Worm (Caenorhabditis elegans): Measurements from ENCODE around the gene spp-11.

spp-11 gene

DNA sequence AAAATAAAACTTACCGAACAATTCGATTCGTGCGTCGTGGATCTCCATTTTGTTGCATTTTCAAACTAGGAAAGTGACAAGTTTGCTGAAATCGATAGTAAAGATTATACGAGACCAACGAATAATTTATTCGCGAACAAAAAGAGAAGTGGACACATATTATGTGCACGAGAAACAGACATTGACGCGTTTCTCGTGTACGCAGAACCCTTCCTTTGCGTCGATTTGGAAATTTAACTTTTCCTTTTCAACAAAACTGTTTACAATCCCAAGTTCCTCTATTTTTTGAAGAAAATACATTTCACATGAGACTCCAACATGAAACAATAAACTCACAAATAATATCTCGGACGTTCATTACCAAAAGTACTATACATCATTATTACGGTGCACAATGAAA lies 46.4 kb downstream of the spp-11 start, which contains the start of gene K10B2.4 (continued):
- TF ChIP-seq sma-9 (GFP tag; optimal IDR thresholded peaks at IDR 0.05) (peak; percentile 73), sma-9 (tag; optimal IDR thresholded peaks at IDR 0.05) (no peak)

DNA sequence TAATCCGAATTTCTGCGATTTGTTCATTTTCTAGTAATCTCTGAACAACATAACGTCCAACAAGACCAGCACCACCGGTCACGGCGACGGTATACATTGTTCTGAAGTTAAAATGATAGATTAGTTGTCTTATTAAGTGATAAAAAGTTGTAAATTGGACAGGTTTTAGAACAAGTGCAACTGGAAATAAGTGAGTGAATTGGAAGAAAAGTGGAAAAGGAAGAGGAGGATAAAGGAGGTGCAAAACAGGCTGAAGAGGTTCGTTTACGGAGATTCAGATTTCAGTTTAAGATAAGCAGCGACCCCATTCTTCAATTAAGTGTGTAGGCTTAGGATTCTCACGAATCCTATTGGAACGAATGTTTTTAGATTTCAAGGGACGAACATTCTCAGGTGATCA lies 48.3 kb downstream of the spp-11 start, which contains the start of gene C32D5.12:
TSS of gene C32D5.12 (minus strand) at position 101 of the 400 bp plus-strand sequence.
- TF ChIP-seq zag-1 (tag; optimal IDR thresholded peaks at IDR 0.05): no peak
- no peak for TF ChIP-seq nhr-237 (tag; optimal IDR thresholded peaks at IDR 0.05)
- no peak for TF ChIP-seq nhr-23 (tag; optimal IDR thresholded peaks at IDR 0.05)
- no peak for TF ChIP-seq lsy-2 (tag; optimal IDR thresholded peaks at IDR 0.05)
- TF ChIP-seq F13H6.1 (tag; optimal IDR thresholded peaks at IDR 0.05): no peak
- TF ChIP-seq mbf-1 (tag; optimal IDR thresholded peaks at IDR 0.05): no peak
- TF ChIP-seq ztf-1 (GFP tag; conservative IDR thresholded peaks at IDR 0.05): no peak
- TF ChIP-seq nhr-6 (tag; optimal IDR thresholded peaks at IDR 0.05): no peak
- no peak for TF ChIP-seq lin-39 (tag; optimal IDR thresholded peaks at IDR 0.05)
- TF ChIP-seq nhr-11 (tag; optimal IDR thresholded peaks at IDR 0.05): no peak
- no peak for TF ChIP-seq crh-2 (tag; optimal IDR thresholded peaks at IDR 0.05)
- TF ChIP-seq mdl-1 (tag; optimal IDR thresholded peaks at IDR 0.05): no peak
- TF ChIP-seq unc-62 (GFP tag; optimal IDR thresholded peaks at IDR 0.05): no peak
- no peak for TF ChIP-seq nhr-129 (tag; optimal IDR thresholded peaks at IDR 0.05)
- no peak for TF ChIP-seq dmd-4 (tag; optimal IDR thresholded peaks at IDR 0.05)

DNA sequence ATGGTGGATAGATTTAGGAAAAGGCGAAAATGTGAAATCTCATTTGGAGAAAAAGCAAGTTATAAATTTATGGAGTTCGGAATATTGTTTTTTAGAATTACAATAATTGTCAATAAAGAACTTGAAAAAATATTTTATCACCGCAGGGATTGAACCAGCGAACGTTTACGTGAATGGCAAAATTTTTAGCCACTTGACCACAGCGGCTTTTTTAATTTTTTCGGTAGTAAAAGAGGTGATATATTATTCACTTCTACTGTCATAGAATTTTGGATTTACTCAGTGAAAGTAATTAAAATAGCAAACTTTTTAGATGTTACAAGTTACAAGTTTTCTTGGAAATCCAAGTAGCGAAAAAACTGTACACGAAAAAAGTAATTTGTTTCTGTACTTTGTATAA lies 48.9 kb downstream of the spp-11 start:
- no peak for TF ChIP-seq nhr-23 (tag; optimal IDR thresholded peaks at IDR 0.05)
- TF ChIP-seq ztf-1 (GFP tag; conservative IDR thresholded peaks at IDR 0.05): no peak
- TF ChIP-seq gmeb-1 (tag; optimal IDR thresholded peaks at IDR 0.05): no peak

DNA sequence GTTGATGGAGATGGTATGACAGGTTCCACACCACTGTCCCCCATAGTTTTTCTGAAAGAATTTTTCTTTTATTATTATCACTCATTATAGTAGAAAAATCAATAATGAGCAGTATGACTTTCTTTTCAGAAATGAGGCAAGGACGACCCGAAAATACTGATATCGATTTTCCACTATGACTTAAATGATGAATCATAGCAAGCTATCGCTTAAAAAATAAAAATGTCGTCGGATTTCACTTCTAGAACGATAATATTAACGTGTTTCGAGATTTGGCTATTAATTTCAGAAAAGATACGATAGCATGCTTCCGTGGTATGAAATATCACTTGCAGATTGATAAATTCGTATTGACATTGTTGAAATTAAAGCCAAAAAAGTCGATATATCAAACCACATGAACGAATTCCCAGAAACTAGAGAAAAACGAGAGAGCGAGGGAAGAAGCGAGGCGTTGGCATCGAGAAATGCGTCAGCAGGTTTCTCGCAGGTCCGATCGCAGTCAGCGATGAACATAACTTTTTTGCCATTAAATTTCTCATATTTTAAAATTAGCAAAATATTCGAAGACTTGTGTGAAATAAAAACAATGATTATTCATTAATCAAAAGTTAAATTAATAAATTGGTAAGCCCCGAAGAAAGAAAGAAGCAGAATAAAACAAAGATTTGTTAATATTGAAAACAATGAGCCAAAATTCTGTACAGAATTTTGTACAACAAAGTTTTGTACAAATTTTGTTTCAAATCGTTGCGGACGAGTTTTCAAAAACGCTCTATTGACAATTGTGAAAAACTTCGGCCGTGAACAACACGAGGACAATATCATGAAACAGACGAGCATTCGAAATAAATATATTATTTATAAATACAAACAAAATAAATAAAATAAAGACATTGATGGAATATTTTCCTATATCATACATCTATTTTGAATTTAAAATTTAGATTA lies 51.5 kb downstream of the spp-11 start, which contains the start of gene C32D5.11:
TSS of gene C32D5.11 (minus strand) at position 51 of the 951 bp plus-strand sequence.
- TF ChIP-seq elt-1 (tag; optimal IDR thresholded peaks at IDR 0.05): no peak
- TF ChIP-seq gmeb-1 (tag; optimal IDR thresholded peaks at IDR 0.05): peak; percentile 78
- TF ChIP-seq ama-1 (optimal IDR thresholded peaks at IDR 0.05): no peak
- no peak for TF ChIP-seq ztf-1 (GFP tag; conservative IDR thresholded peaks at IDR 0.05)
- TF ChIP-seq C34F6.9 (tag; optimal IDR thresholded peaks at IDR 0.05): peak; percentile 90
- no peak for TF ChIP-seq peb-1 (tag; optimal IDR thresholded peaks at IDR 0.05)
- TF ChIP-seq mdl-1 (tag; optimal IDR thresholded peaks at IDR 0.05): no peak
- TF ChIP-seq ZK546.5 (tag; optimal IDR thresholded peaks at IDR 0.05): no peak
- TF ChIP-seq unc-62 (GFP tag; optimal IDR thresholded peaks at IDR 0.05): no peak
- TF ChIP-seq zag-1 (tag; optimal IDR thresholded peaks at IDR 0.05): no peak
- no peak for TF ChIP-seq ztf-11 (tag; optimal IDR thresholded peaks at IDR 0.05)
- TF ChIP-seq fos-1 (tag; optimal IDR thresholded peaks at IDR 0.05): peak; percentile 77
- TF ChIP-seq alr-1 (tag; optimal IDR thresholded peaks at IDR 0.05): no peak
- no peak for TF ChIP-seq blmp-1 (tag; optimal IDR thresholded peaks at IDR 0.05; ENCODE audit: insufficient read depth)
- TF ChIP-seq nhr-10 (tag; optimal IDR thresholded peaks at IDR 0.05): no peak
- no peak for TF ChIP-seq dmd-4 (tag; optimal IDR thresholded peaks at IDR 0.05)
- TF ChIP-seq snpc-4 (tag; optimal IDR thresholded peaks at IDR 0.05): peak; percentile 56
- TF ChIP-seq mbf-1 (tag; optimal IDR thresholded peaks at IDR 0.05): no peak
- TF ChIP-seq nhr-6 (tag; optimal IDR thresholded peaks at IDR 0.05): peak; percentile 32
- peak; percentile 72 for TF ChIP-seq sma-9 (GFP tag; optimal IDR thresholded peaks at IDR 0.05)
- no peak for TF ChIP-seq sma-9 (tag; optimal IDR thresholded peaks at IDR 0.05)
- peak; percentile 72 for TF ChIP-seq lin-13 (GFP tag; optimal IDR thresholded peaks at IDR 0.05)
- peak; percentile 15 for TF ChIP-seq egl-27 (tag; optimal IDR thresholded peaks at IDR 0.05)
- TF ChIP-seq nhr-237 (tag; optimal IDR thresholded peaks at IDR 0.05): no peak
- TF ChIP-seq nhr-12 (tag; optimal IDR thresholded peaks at IDR 0.05): no peak
- TF ChIP-seq nhr-129 (tag; optimal IDR thresholded peaks at IDR 0.05): peak; percentile 81
- peak; percentile 74 for TF ChIP-seq nhr-25 (tag; optimal IDR thresholded peaks at IDR 0.05)
- peak; percentile 81 for TF ChIP-seq unc-55 (GFP tag; optimal IDR thresholded peaks at IDR 0.05)
- no peak for TF ChIP-seq lin-39 (tag; optimal IDR thresholded peaks at IDR 0.05)
- no peak for TF ChIP-seq nhr-77 (tag; optimal IDR thresholded peaks at IDR 0.05)
- TF ChIP-seq aly-2 (tag; optimal IDR thresholded peaks at IDR 0.05): no peak
- TF ChIP-seq nhr-23 (tag; optimal IDR thresholded peaks at IDR 0.05): no peak
- TF ChIP-seq Y55F3AM.14 (GFP tag; optimal IDR thresholded peaks at IDR 0.05): no peak
- TF ChIP-seq lin-11 (tag; optimal IDR thresholded peaks at IDR 0.05): peak; percentile 80
- peak; percentile 36 for TF ChIP-seq nhr-21 (tag; optimal IDR thresholded peaks at IDR 0.05)
- peak; percentile 62 for TF ChIP-seq F13H6.1 (tag; optimal IDR thresholded peaks at IDR 0.05)
- peak; percentile 47 to 89 for TF ChIP-seq lsy-2 (tag; optimal IDR thresholded peaks at IDR 0.05)
- TF ChIP-seq sem-4 (tag; optimal IDR thresholded peaks at IDR 0.05): peak; percentile 73
- no peak for TF ChIP-seq nhr-11 (tag; optimal IDR thresholded peaks at IDR 0.05)
- no peak for TF ChIP-seq R02D3.7 (tag; optimal IDR thresholded peaks at IDR 0.05)
- TF ChIP-seq crh-2 (tag; optimal IDR thresholded peaks at IDR 0.05): peak; percentile 76
- TF ChIP-seq mab-5 (tag; optimal IDR thresholded peaks at IDR 0.05): peak; percentile 21
- peak; percentile 13 for TF ChIP-seq ztf-4 (tag; optimal IDR thresholded peaks at IDR 0.05)
